Fruit fly (Drosophila melanogaster) whole organism, embryonic: Measurements from ENCODE around the gene MBD-like.

ENCODE experiments used
- CG11504 ChIP-seq: fragments of 200-800 bp; sonication (Bioruptor generic); optimal IDR thresholded peaks from 3 replicates; lab custom pipeline; 2019; ENCODE audit warnings: missing biosample characterization, mild to moderate bottlenecking, missing genetic modification characterization, moderate library complexity
- CG12071 ChIP-seq: fragments of 200-800 bp; sonication (Bioruptor generic); optimal IDR thresholded peaks from 3 replicates; lab custom pipeline; 2018; ENCODE audit warnings: missing biosample characterization, mild to moderate bottlenecking, missing genetic modification characterization
- CG17328 ChIP-seq: fragments of 200-800 bp; sonication (Bioruptor generic); IDR thresholded peaks from 2 replicates; pipeline ENCODE4 v1.3.6; 2022; ENCODE audit warnings: missing biosample characterization, missing genetic modification characterization
- CG17359 ChIP-seq: fragments of 200-800 bp; sonication (Bioruptor generic); optimal IDR thresholded peaks from 3 replicates; lab custom pipeline; 2018; ENCODE audit warnings: missing biosample characterization, mild to moderate bottlenecking, missing genetic modification characterization, moderate library complexity
- Dp ChIP-seq: fragments of 200-800 bp; sonication (Bioruptor generic); optimal IDR thresholded peaks from 2 replicates; lab custom pipeline; 2018; ENCODE audit warnings: missing biosample characterization, mild to moderate bottlenecking, missing genetic modification characterization, moderate library complexity
- da ChIP-seq: fragments of 200-800 bp; sonication (Bioruptor generic); optimal IDR thresholded peaks from 2 replicates; lab custom pipeline; 2016; ENCODE audit warnings: missing biosample characterization, missing genetic modification characterization
- dm ChIP-seq: fragments of 200-800 bp; sonication (Bioruptor generic); optimal IDR thresholded peaks from 3 replicates; lab custom pipeline; 2016; ENCODE audit warnings: missing biosample characterization, missing genetic modification characterization
- fd102C ChIP-seq: fragments of 200-800 bp; sonication (Bioruptor generic); optimal IDR thresholded peaks from 2 replicates; lab custom pipeline; 2018; ENCODE audit warnings: missing biosample characterization, mild to moderate bottlenecking, missing genetic modification characterization, moderate library complexity
- kah ChIP-seq: fragments of 200-800 bp; sonication (Bioruptor generic); optimal IDR thresholded peaks from 2 replicates; lab custom pipeline; 2018; ENCODE audit warnings: missing biosample characterization, mild to moderate bottlenecking, missing genetic modification characterization

DNA sequence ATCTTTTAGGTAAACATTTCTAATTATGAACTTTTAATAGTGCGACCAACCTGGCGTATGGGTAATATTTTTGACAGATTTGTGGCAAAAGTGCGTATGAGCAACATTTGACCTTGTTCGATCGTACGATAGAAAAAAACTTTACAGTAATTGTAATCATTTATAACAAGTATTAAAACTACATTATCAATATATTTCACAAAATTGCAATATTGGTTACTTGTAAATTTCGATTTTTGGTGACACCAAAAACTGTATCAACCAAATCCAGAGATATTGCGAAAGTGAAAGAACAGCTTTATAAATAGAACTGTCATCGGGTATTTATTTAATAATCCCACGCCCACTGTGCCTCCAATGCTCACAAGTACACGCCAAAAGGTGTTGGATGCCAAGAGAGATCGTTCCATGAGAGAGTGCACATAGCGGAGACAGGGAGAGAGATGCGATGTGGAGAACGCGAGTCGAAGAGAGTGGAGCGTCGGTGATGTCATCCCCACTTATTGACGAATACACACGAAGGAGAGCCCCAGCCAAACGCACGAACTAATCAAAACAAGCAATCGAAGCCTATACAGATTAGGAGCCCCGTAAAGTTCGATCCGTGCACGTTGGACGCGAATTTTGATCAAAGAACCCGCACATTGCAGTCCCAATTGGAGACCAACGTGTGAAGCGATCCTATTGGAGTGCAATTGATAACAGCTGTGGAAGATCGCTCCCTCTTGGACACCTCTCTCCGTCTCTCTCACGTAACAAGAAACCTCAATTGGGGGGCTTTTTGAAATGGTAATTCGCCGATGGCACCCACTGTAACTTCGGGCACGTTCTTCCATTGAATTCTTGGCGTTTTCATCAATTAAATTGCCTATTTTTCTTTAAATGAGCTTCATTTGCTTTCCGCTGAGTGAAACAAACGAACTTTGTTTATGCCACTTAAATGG, 26.1 kb upstream of the MBD-like start:
- peak; percentile 93 for TF ChIP-seq CG17359 (tag; lab: Kevin White, UChicago)
- peak; percentile 90 for TF ChIP-seq kah
- TF ChIP-seq fd102C (GFP tag; lab: Kevin White, UChicago): peak; percentile 20
- peak; percentile 97 for TF ChIP-seq CG11504 (tag; lab: Kevin White, UChicago)
- peak; percentile 13 for TF ChIP-seq Dp (GFP tag; lab: Kevin White, UChicago)
- peak; percentile 78 for TF ChIP-seq CG17328
- TF ChIP-seq dm (GFP tag; lab: Kevin White, UChicago): peak; percentile 74
- TF ChIP-seq CG12071: peak; percentile 92
- TF ChIP-seq da: peak; percentile 66
